Fruit fly (Drosophila melanogaster) whole organism, wandering third instar larva: ENCODE data around the gene GstO1.

ENCODE experiments used
- CrebA ChIP-seq: fragments of 200-800 bp; sonication (Bioruptor generic); optimal IDR thresholded peaks from 2 replicates; lab custom pipeline; 2016; ENCODE audit warnings: missing biosample characterization, mild to moderate bottlenecking, missing genetic modification characterization, borderline replicate concordance
- Dif ChIP-seq: fragments of 200-275, 200-300 bp; sonication (Bioruptor generic); optimal IDR thresholded peaks from 2 replicates; lab custom pipeline; 2018; ENCODE audit warnings: missing biosample characterization, missing genetic modification characterization; ENCODE audit not compliant: partially characterized antibody
- GATAd ChIP-seq: sonication (Bioruptor generic); optimal IDR thresholded peaks from 2 replicates; lab custom pipeline; 2016; ENCODE audit warnings: missing biosample characterization, missing genetic modification characterization
- Hr78 ChIP-seq: fragments of >200 bp; optimal IDR thresholded peaks from 2 replicates; lab custom pipeline; 2017; ENCODE audit warnings: missing biosample characterization, missing genetic modification characterization
- Jra ChIP-seq: sonication (Bioruptor generic); optimal IDR thresholded peaks from 2 replicates; lab custom pipeline; 2016; ENCODE audit warnings: missing biosample characterization, missing genetic modification characterization
- OdsH ChIP-seq: fragments of 200-800 bp; sonication (Bioruptor generic); optimal IDR thresholded peaks from 2 replicates; lab custom pipeline; 2016; ENCODE audit warnings: missing biosample characterization, mild to moderate bottlenecking, missing genetic modification characterization
- Rel ChIP-seq, 2 experiments: fragments of 200-800 bp; sonication (Bioruptor generic) in 1 of 2; optimal IDR thresholded peaks; 2 replicates in 1 of 2; 3 replicates in 1 of 2; lab custom pipeline; 2016 to 2019; ENCODE audit warnings: mild to moderate bottlenecking in 2 of 2, missing biosample characterization in 2 of 2, missing genetic modification characterization in 2 of 2, moderate library complexity in 1 of 2
- br ChIP-seq: fragments of 200-800 bp; sonication (Bioruptor generic); optimal IDR thresholded peaks from 2 replicates; lab custom pipeline; 2016; ENCODE audit warnings: missing biosample characterization, missing genetic modification characterization
- dl ChIP-seq, 2 experiments: fragments of 175-275, 200-275 bp in 1 of 2; fragments of 200-275 bp in 1 of 2; sonication (Bioruptor generic); optimal IDR thresholded peaks; lab custom pipeline; 2018; ENCODE audit warnings: mild to moderate bottlenecking in 2 of 2, missing biosample characterization in 2 of 2, missing genetic modification characterization in 2 of 2, moderate library complexity in 2 of 2; ENCODE audit not compliant: partially characterized antibody in 2 of 2, insufficient read depth in 1 of 2
- pan ChIP-seq: fragments of >200 bp; optimal IDR thresholded peaks from 2 replicates; lab custom pipeline; 2017
- psq ChIP-seq: fragments of 200-800 bp; sonication (Bioruptor generic); optimal IDR thresholded peaks from 3 replicates; lab custom pipeline; 2017; ENCODE audit warnings: missing biosample characterization, mild to moderate bottlenecking, missing genetic modification characterization, moderate library complexity
- rgr ChIP-seq: fragments of 200-800 bp; sonication (Bioruptor generic); optimal IDR thresholded peaks from 3 replicates; lab custom pipeline; 2016; ENCODE audit warnings: missing biosample characterization, mild to moderate bottlenecking, missing genetic modification characterization
- sv ChIP-seq: fragments of 200-800 bp; sonication (Bioruptor generic); optimal IDR thresholded peaks from 3 replicates; lab custom pipeline; 2016; ENCODE audit warnings: missing biosample characterization, missing genetic modification characterization
- tai ChIP-seq: sonication (Bioruptor generic); optimal IDR thresholded peaks from 2 replicates; lab custom pipeline; 2016; ENCODE audit warnings: missing biosample characterization, missing genetic modification characterization

dm6 chr3L:8553125-8553524, 28.5 kb upstream of the GstO1 start:
- TF ChIP-seq tai (GFP tag; lab: Kevin White, UChicago) (no peak), sv (GFP tag; lab: Kevin White, UChicago) (no peak), pan (lab: Kevin White, UChicago) (no peak), GATAd (GFP tag; lab: Kevin White, UChicago) (no peak), OdsH (no peak), psq (no peak), Rel (GFP tag; optimal IDR thresholded peaks at IDR 0.05; lab: Kevin White, UChicago) (no peak), Rel (tag; optimal IDR thresholded peaks at IDR 0.05; lab: Kevin White, UChicago) (no peak), dl (GFP tag; optimal IDR thresholded peaks at IDR 0.05; lab: Kevin White, UChicago; ENCODE audit: insufficient read depth in 1 of 2, partially characterized antibody in 2 of 2) (no peak), br (no peak), Hr78 (GFP tag; lab: Kevin White, UChicago) (no peak), Jra (GFP tag; lab: Kevin White, UChicago) (no peak), CrebA (GFP tag; lab: Kevin White, UChicago) (no peak), rgr (no peak), Dif (GFP tag; lab: Kevin White, UChicago) (no peak)
